Worm (Caenorhabditis elegans): ENCODE measurements around the gene C33D9.3.
A peak's percentile ranks its signal among the peaks of the same experiment; 100 is the strongest.

Gene C33D9.3

ce11 chrIV:8762471-8762870, 30.2 kb downstream of the C33D9.3 start (continued):
- TF ChIP-seq lsy-12 (tag; optimal IDR thresholded peaks at IDR 0.05) = no peak
- no peak for TF ChIP-seq ceh-16 (tag; optimal IDR thresholded peaks at IDR 0.05)
- TF ChIP-seq sea-2 (GFP tag; optimal IDR thresholded peaks at IDR 0.05) = peak; percentile 46
- no peak for TF ChIP-seq unc-62 (GFP tag; optimal IDR thresholded peaks at IDR 0.05)
- no peak for TF ChIP-seq pha-4 (tag; optimal IDR thresholded peaks at IDR 0.05)
- TF ChIP-seq aly-2 (tag; optimal IDR thresholded peaks at IDR 0.05) = no peak
- TF ChIP-seq nhr-11 (tag; optimal IDR thresholded peaks at IDR 0.05) = no peak
- no peak for TF ChIP-seq nhr-28 (tag; optimal IDR thresholded peaks at IDR 0.05)
- no peak for TF ChIP-seq egl-5 (tag; optimal IDR thresholded peaks at IDR 0.05)
- no peak for TF ChIP-seq mml-1 (tag; optimal IDR thresholded peaks at IDR 0.05)
- TF ChIP-seq fkh-10 (GFP tag; optimal IDR thresholded peaks at IDR 0.05) = peak; percentile 48
- no peak for TF ChIP-seq tbx-2 (tag; optimal IDR thresholded peaks at IDR 0.05)
- TF ChIP-seq nhr-12 (tag; optimal IDR thresholded peaks at IDR 0.05) = no peak

DNA sequence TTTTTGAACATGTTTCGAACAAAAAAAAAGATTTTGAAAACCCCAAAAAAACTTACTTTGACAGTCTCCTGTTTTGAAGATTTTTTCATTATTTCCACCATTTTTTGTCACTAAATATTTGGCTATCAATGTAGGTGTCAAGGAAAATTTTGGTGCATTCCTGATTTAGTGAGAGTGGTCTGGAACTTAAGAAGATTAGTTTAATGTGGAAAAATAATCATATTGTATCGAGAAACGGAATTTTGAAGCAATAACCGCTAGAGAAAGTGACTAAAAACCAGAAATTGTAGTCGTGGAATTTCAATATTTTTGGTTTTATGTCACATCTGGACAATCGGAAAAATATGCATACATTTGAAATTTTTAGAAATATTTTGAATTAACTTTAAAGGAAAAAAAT, 30.8 kb downstream of the C33D9.3 start, which contains the start of the genes F20C5.11 and klp-11:
Gene F20C5.11 (minus strand): TSS at position 101 of the 400 bp plus-strand sequence.
Gene klp-11 (minus strand): TSS at position 171 of the 400 bp plus-strand sequence.
- TF ChIP-seq nhr-67 (tag; optimal IDR thresholded peaks at IDR 0.05) = no peak
- no peak for TF ChIP-seq nfya-1 (tag; optimal IDR thresholded peaks at IDR 0.05; ENCODE audit: insufficient read depth)
- TF ChIP-seq nhr-23 (tag; optimal IDR thresholded peaks at IDR 0.05) = no peak
- no peak for TF ChIP-seq nhr-237 (tag; optimal IDR thresholded peaks at IDR 0.05)
- no peak for TF ChIP-seq egl-5 (tag; optimal IDR thresholded peaks at IDR 0.05)
- no peak for TF ChIP-seq nhr-25 (tag; optimal IDR thresholded peaks at IDR 0.05)
- TF ChIP-seq jun-1 (tag; optimal IDR thresholded peaks at IDR 0.05) = no peak
- TF ChIP-seq zag-1 (tag; optimal IDR thresholded peaks at IDR 0.05) = no peak
- no peak for TF ChIP-seq elt-2 (tag; optimal IDR thresholded peaks at IDR 0.05)
- no peak for TF ChIP-seq snpc-4 (tag; optimal IDR thresholded peaks at IDR 0.05)

- TF ChIP-seq lin-39 (tag; optimal IDR thresholded peaks at IDR 0.05) (peak; percentile 84), fkh-10 (GFP tag; optimal IDR thresholded peaks at IDR 0.05) (peak; percentile 37), lin-15B (tag; optimal IDR thresholded peaks at IDR 0.05) (peak; percentile 27), pha-4 (tag; optimal IDR thresholded peaks at IDR 0.05) (peak; percentile 4), elt-2 (tag; optimal IDR thresholded peaks at IDR 0.05) (peak; percentile 17), nfya-1 (tag; optimal IDR thresholded peaks at IDR 0.05; ENCODE audit: insufficient read depth) (peak; percentile 66), nhr-76 (tag; optimal IDR thresholded peaks at IDR 0.05) (no peak), hmg-11 (tag; optimal IDR thresholded peaks at IDR 0.05) (peak; percentile 32), eor-1 (tag; optimal IDR thresholded peaks at IDR 0.05) (no peak), unc-62 (GFP tag; optimal IDR thresholded peaks at IDR 0.05) (no peak)
These were observed 34.1 kb downstream of the C33D9.3 start for ce11 chrIV:8758620-8759019.

- TF ChIP-seq pha-4 (tag; optimal IDR thresholded peaks at IDR 0.05) = peak; percentile 45
- peak; percentile 41 for TF ChIP-seq nfya-1 (tag; optimal IDR thresholded peaks at IDR 0.05; ENCODE audit: insufficient read depth)
- TF ChIP-seq pqm-1 (tag; optimal IDR thresholded peaks at IDR 0.05) = peak; percentile 68
- no peak for TF ChIP-seq fkh-2 (tag; optimal IDR thresholded peaks at IDR 0.05)
- peak; percentile 85 for TF ChIP-seq elt-2 (tag; optimal IDR thresholded peaks at IDR 0.05)
- TF ChIP-seq nhr-23 (tag; optimal IDR thresholded peaks at IDR 0.05) = no peak
- no peak for TF ChIP-seq eor-1 (tag; optimal IDR thresholded peaks at IDR 0.05)
- no peak for TF ChIP-seq ama-1 (optimal IDR thresholded peaks at IDR 0.05)
These were observed 35.0 kb downstream of the C33D9.3 start for ce11 chrIV:8757729-8758128.

DNA sequence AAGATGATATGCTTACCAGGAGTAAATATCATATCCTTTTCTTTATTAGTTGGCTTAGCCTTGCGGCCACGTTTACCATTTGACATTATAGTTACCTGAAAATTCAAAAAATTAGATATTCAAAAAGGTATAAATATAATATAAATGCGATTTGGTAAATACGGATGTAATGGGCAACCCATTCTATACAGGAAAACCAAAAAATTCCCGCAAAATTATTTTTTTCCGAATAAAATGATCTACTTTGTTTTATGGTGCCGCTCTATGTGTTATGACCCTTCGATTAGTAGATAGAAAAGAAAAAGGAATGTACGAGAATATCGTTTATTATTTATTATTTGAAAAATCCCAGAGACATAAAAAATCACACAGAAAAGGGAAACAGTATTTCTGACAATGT, 38.0 kb downstream of the C33D9.3 start, which contains the start of gene elli-1:
Gene elli-1 (minus strand): TSS at position 101 of the 400 bp plus-strand sequence.
- TF ChIP-seq nhr-28 (tag; optimal IDR thresholded peaks at IDR 0.05) (no peak), elt-1 (tag; optimal IDR thresholded peaks at IDR 0.05) (no peak)

DNA sequence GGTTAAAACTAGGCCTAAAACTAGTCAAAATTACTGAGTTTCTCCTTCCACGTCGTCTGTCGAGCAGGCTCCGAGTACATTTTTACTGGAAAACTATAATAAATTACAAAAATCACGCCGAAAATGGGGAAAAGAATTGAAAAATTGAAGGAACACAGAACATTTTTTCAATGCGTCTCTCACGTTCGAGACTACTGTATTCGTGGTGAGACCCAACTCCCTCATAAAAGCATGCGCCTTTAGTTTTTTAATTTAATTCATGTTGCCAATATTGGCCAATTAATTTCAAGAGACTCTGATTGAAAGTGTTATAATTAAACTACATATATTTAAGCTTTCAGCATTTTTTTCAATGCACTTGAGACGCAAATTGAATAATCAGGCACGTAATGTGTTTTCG, 38.6 kb downstream of the C33D9.3 start:
- TF ChIP-seq elt-2 (tag; optimal IDR thresholded peaks at IDR 0.05) (no peak), R02D3.7 (tag; optimal IDR thresholded peaks at IDR 0.05) (no peak), lsy-12 (tag; optimal IDR thresholded peaks at IDR 0.05) (no peak), nfya-1 (tag; optimal IDR thresholded peaks at IDR 0.05; ENCODE audit: insufficient read depth) (no peak), nhr-28 (tag; optimal IDR thresholded peaks at IDR 0.05) (no peak), ceh-9 (tag; optimal IDR thresholded peaks at IDR 0.05) (no peak), nhr-237 (tag; optimal IDR thresholded peaks at IDR 0.05) (no peak), zag-1 (tag; optimal IDR thresholded peaks at IDR 0.05) (no peak), mdl-1 (tag; optimal IDR thresholded peaks at IDR 0.05) (no peak), ceh-16 (tag; optimal IDR thresholded peaks at IDR 0.05) (no peak), nhr-25 (tag; optimal IDR thresholded peaks at IDR 0.05) (no peak), nhr-43 (tag; optimal IDR thresholded peaks at IDR 0.05; ENCODE audit: poor library complexity, severe bottlenecking) (no peak), snpc-4 (tag; optimal IDR thresholded peaks at IDR 0.05) (no peak), unc-62 (GFP tag; optimal IDR thresholded peaks at IDR 0.05) (no peak), eor-1 (tag; optimal IDR thresholded peaks at IDR 0.05) (no peak)

All from whole organism, L3 larva.